Worm (Caenorhabditis elegans): ENCODE measurements around the gene F17C11.2.

ce11 chrV:10918373-10918772 lies 29.7 kb upstream of the F17C11.2 start, which contains the start of gene F58B4.2:
- no peak for TF ChIP-seq sdc-2 (tag; optimal IDR thresholded peaks at IDR 0.05)
- no peak for TF ChIP-seq pag-3 (tag; optimal IDR thresholded peaks at IDR 0.05; ENCODE audit: borderline replicate concordance)
- TF ChIP-seq pqm-1 (tag; optimal IDR thresholded peaks at IDR 0.05) = no peak
- no peak for TF ChIP-seq gmeb-2 (tag; optimal IDR thresholded peaks at IDR 0.05)
- TF ChIP-seq tbx-2 (tag; optimal IDR thresholded peaks at IDR 0.05) = no peak
- no peak for TF ChIP-seq dmd-4 (tag; optimal IDR thresholded peaks at IDR 0.05; ENCODE audit: borderline replicate concordance)
